Worm (Caenorhabditis elegans) whole organism, mixed stage, embryonic: Measurements from ENCODE around the gene srd-40.
"Not testable (repeated sequence)": the region's sequence is repeated elsewhere in the genome, so short reads cannot be mapped to it uniquely, and the experiment has no call there.

Experiments used
- M03D4.4 ChIP-seq: sonication (generic microtip); optimal IDR thresholded peaks from 2 replicates; lab custom pipeline; 2017; ENCODE audit warnings: mild to moderate bottlenecking, missing genetic modification characterization, missing compliant biosample characterization
- blmp-1 ChIP-seq: fragments of 150-350 bp; optimal IDR thresholded peaks from 2 replicates; lab custom pipeline; 2014; ENCODE audit warnings: missing biosample characterization, missing genetic modification characterization
- ceh-39 ChIP-seq: fragments of 150-350 bp; optimal IDR thresholded peaks from 2 replicates; lab custom pipeline; 2014; ENCODE audit warnings: missing biosample characterization, missing genetic modification characterization
- ceh-43 ChIP-seq: fragments of 200-800 bp; sonication (Bioruptor generic); optimal IDR thresholded peaks from 2 replicates; lab custom pipeline; 2018; ENCODE audit warnings: mild to moderate bottlenecking, missing genetic modification characterization, moderate library complexity, missing compliant biosample characterization
- ceh-83 ChIP-seq: fragments of 200-800 bp; sonication (Bioruptor generic); optimal IDR thresholded peaks from 2 replicates; lab custom pipeline; 2018; ENCODE audit warnings: mild to moderate bottlenecking, missing genetic modification characterization, missing compliant biosample characterization
- ces-1 ChIP-seq: fragments of 150-350 bp; optimal IDR thresholded peaks from 2 replicates; lab custom pipeline; 2014; ENCODE audit warnings: missing biosample characterization, missing genetic modification reagents, missing genetic modification characterization
- cnd-1 ChIP-seq: fragments of 200-800 bp; sonication (Bioruptor generic); optimal IDR thresholded peaks from 2 replicates; lab custom pipeline; 2018; ENCODE audit warnings: mild to moderate bottlenecking, missing genetic modification characterization, missing compliant biosample characterization
- drap-1 ChIP-seq: fragments of 200-800 bp; sonication (Bioruptor generic); optimal IDR thresholded peaks from 3 replicates; lab custom pipeline; 2018; ENCODE audit warnings: mild to moderate bottlenecking, missing genetic modification characterization, missing compliant biosample characterization
- elt-1 ChIP-seq: sonication (generic microtip); optimal IDR thresholded peaks from 2 replicates; lab custom pipeline; 2017; ENCODE audit warnings: missing genetic modification characterization, mild to moderate bottlenecking, missing compliant biosample characterization, antibody characterized with exemption, moderate library complexity, borderline replicate concordance; ENCODE audit not compliant: insufficient read depth
- elt-3 ChIP-seq: fragments of 150-350 bp; optimal IDR thresholded peaks from 2 replicates; lab custom pipeline; 2014; ENCODE audit warnings: missing biosample characterization, missing genetic modification characterization
- flh-1 ChIP-seq: fragments of 200-800 bp; sonication (Bioruptor generic); optimal IDR thresholded peaks from 2 replicates; lab custom pipeline; 2018; ENCODE audit warnings: mild to moderate bottlenecking, missing genetic modification characterization, moderate library complexity, missing compliant biosample characterization
- hlh-1 ChIP-seq: fragments of 150-350 bp; optimal IDR thresholded peaks from 2 replicates; lab custom pipeline; 2014; ENCODE audit warnings: missing biosample characterization, missing genetic modification reagents, missing genetic modification characterization
- lin-13 ChIP-seq: fragments of 150-350 bp; optimal IDR thresholded peaks from 2 replicates; lab custom pipeline; 2014; ENCODE audit warnings: missing biosample characterization, missing genetic modification characterization
- lsy-2 ChIP-seq: fragments of 150-350 bp; optimal IDR thresholded peaks from 2 replicates; lab custom pipeline; 2014; ENCODE audit warnings: missing biosample characterization, missing genetic modification characterization
- mep-1 ChIP-seq: fragments of 150-350 bp; optimal IDR thresholded peaks from 2 replicates; lab custom pipeline; 2017; ENCODE audit warnings: missing biosample characterization, missing genetic modification reagents, missing genetic modification characterization, inconsistent platforms
- mls-2 ChIP-seq: sonication (generic microtip); optimal IDR thresholded peaks from 2 replicates; lab custom pipeline; 2016; ENCODE audit warnings: mild to moderate bottlenecking, missing genetic modification characterization, moderate library complexity, missing compliant biosample characterization
- nhr-12 ChIP-seq: fragments of 150-350 bp; optimal IDR thresholded peaks from 2 replicates; lab custom pipeline; 2014; ENCODE audit warnings: missing biosample characterization, missing genetic modification characterization
- nhr-2 ChIP-seq: fragments of 150-350 bp; optimal IDR thresholded peaks from 2 replicates; lab custom pipeline; 2014; ENCODE audit warnings: missing biosample characterization, missing genetic modification characterization
- nhr-237 ChIP-seq: fragments of 150-350 bp; optimal IDR thresholded peaks from 2 replicates; lab custom pipeline; 2014; ENCODE audit warnings: missing biosample characterization, missing genetic modification characterization
- nhr-28 ChIP-seq: fragments of 150-350 bp; optimal IDR thresholded peaks from 2 replicates; lab custom pipeline; 2014; ENCODE audit warnings: missing biosample characterization, missing genetic modification characterization
- nhr-76 ChIP-seq: sonication (generic microtip); optimal IDR thresholded peaks from 2 replicates; lab custom pipeline; 2017; ENCODE audit warnings: missing biosample characterization, missing genetic modification characterization
- pha-4 ChIP-seq: fragments of 150-350 bp; optimal IDR thresholded peaks from 2 replicates; lab custom pipeline; 2018; ENCODE audit warnings: missing biosample characterization, missing genetic modification reagents, missing genetic modification characterization
- sptf-1 ChIP-seq: sonication (generic microtip); optimal IDR thresholded peaks from 2 replicates; lab custom pipeline; 2017; ENCODE audit warnings: mild to moderate bottlenecking, missing genetic modification characterization, moderate library complexity, missing compliant biosample characterization
- tbx-8 ChIP-seq: fragments of 200-800 bp; sonication (Bioruptor generic); optimal IDR thresholded peaks from 2 replicates; lab custom pipeline; 2018; ENCODE audit warnings: mild to moderate bottlenecking, missing genetic modification characterization, moderate library complexity, missing compliant biosample characterization
- unc-120 ChIP-seq: sonication (generic microtip); optimal IDR thresholded peaks from 2 replicates; lab custom pipeline; 2017; ENCODE audit warnings: missing genetic modification characterization, missing compliant biosample characterization; ENCODE audit not compliant: poor library complexity, severe bottlenecking
- unc-39 ChIP-seq: fragments of 150-350 bp; optimal IDR thresholded peaks from 2 replicates; lab custom pipeline; 2014; ENCODE audit warnings: missing biosample characterization, missing genetic modification characterization
- unc-62 ChIP-seq: fragments of 150-350 bp; optimal IDR thresholded peaks from 2 replicates; lab custom pipeline; 2014; ENCODE audit warnings: missing biosample characterization, missing genetic modification reagents, missing genetic modification characterization
- zip-8 ChIP-seq: fragments of 150-350 bp; optimal IDR thresholded peaks from 2 replicates; lab custom pipeline; 2014; ENCODE audit warnings: missing biosample characterization, missing genetic modification characterization
- ztf-11 ChIP-seq: fragments of 150-350 bp; optimal IDR thresholded peaks from 2 replicates; lab custom pipeline; 2014; ENCODE audit warnings: missing biosample characterization, missing genetic modification characterization

The srd-40 gene

ce11 chrX:12298324-12298723 is 25.2 kb upstream of the srd-40 start, which contains the start of gene W06D11.3:
Gene W06D11.3 (plus strand): TSS chrX:12298683.
- no peak for TF ChIP-seq ceh-43 (GFP tag; lab: Kevin White, UChicago)
- no peak for TF ChIP-seq nhr-76 (tag; lab: Kevin White, UChicago)
- no peak for TF ChIP-seq blmp-1 (tag; lab: Kevin White, UChicago)
- TF ChIP-seq unc-62 = no peak
- TF ChIP-seq unc-120 (tag; lab: Kevin White, UChicago) = no peak

- TF ChIP-seq ces-1 = no peak
Measured at ce11 chrX:12299834-12300233, 23.7 kb upstream of the srd-40 start, which contains the start of gene W06D11.5. Gene W06D11.5 (plus strand): TSS chrX:12300134.

- not testable (repeated sequence) for TF ChIP-seq nhr-28 (tag; lab: Kevin White, UChicago); nhr-2; flh-1
Measured at ce11 chrX:12302755-12303154, 20.8 kb upstream of the srd-40 start, which contains the start of gene dot-1.3. Gene dot-1.3 (minus strand): TSS chrX:12302855.

- TF ChIP-seq nhr-12 = no peak
- TF ChIP-seq nhr-2 = no peak
- no peak for TF ChIP-seq cnd-1 (tag; lab: Kevin White, UChicago)
- no peak for TF ChIP-seq mep-1 (tag; lab: Kevin White, UChicago)
- TF ChIP-seq elt-1 (tag; lab: Kevin White, UChicago) = no peak
- no peak for TF ChIP-seq drap-1 (GFP tag; lab: Kevin White, UChicago)
- no peak for TF ChIP-seq nhr-237 (tag; lab: Kevin White, UChicago)
- no peak for TF ChIP-seq tbx-8
- no peak for TF ChIP-seq flh-1
- no peak for TF ChIP-seq sptf-1
- no peak for TF ChIP-seq lsy-2
- no peak for TF ChIP-seq elt-3 (tag; lab: Kevin White, UChicago)
- no peak for TF ChIP-seq pha-4 (tag; lab: Kevin White, UChicago)
- no peak for TF ChIP-seq ceh-83
- no peak for TF ChIP-seq hlh-1 (tag; lab: Kevin White, UChicago)
- TF ChIP-seq, all 35 proteins: peak for 0
Measured at ce11 chrX:12304231-12304630, 19.3 kb upstream of the srd-40 start.

ce11 chrX:12306565-12306964 is 17.0 kb upstream of the srd-40 start, which contains the start of gene phf-32:
Gene phf-32 (plus strand): TSS chrX:12306865.
- TF ChIP-seq zip-8 (tag; lab: Kevin White, UChicago) (no peak), ceh-43 (GFP tag; lab: Kevin White, UChicago) (no peak), blmp-1 (tag; lab: Kevin White, UChicago) (no peak), sptf-1 (no peak), cnd-1 (tag; lab: Kevin White, UChicago) (no peak), nhr-237 (tag; lab: Kevin White, UChicago) (no peak), unc-39 (no peak), ceh-39 (tag; lab: Kevin White, UChicago) (no peak), lin-13 (tag; lab: Kevin White, UChicago) (no peak), ces-1 (no peak), hlh-1 (tag; lab: Kevin White, UChicago) (no peak), ztf-11 (tag; lab: Kevin White, UChicago) (no peak), flh-1 (no peak), pha-4 (tag; lab: Kevin White, UChicago) (no peak), tbx-8 (no peak), mls-2 (no peak), nhr-28 (tag; lab: Kevin White, UChicago) (no peak), unc-62 (no peak)

ce11 chrX:12308045-12308499 is 15.5 kb upstream of the srd-40 start, which contains the start of gene F17A2.16:
Gene F17A2.16 (plus strand): TSS chrX:12308449.
- TF ChIP-seq cnd-1, blmp-1, M03D4.4 (tag; lab: Kevin White, UChicago): not testable (repeated sequence)
